Worm (Caenorhabditis elegans) whole organism, young adult: ENCODE measurements around the gene R05G6.9.

Source experiments
- B0035.1 ChIP-seq: sonication (generic microtip); optimal IDR thresholded peaks from 2 replicates; lab custom pipeline; 2016; ENCODE audit warnings: missing genetic modification characterization, mild to moderate bottlenecking, missing compliant biosample characterization, missing genotype, missing genetic modification reagents
- F23B12.7 ChIP-seq: sonication (generic microtip); optimal IDR thresholded peaks from 2 replicates; lab custom pipeline; 2017; ENCODE audit warnings: missing genetic modification characterization, mild to moderate bottlenecking, missing compliant biosample characterization, antibody characterized with exemption, moderate library complexity; ENCODE audit not compliant: insufficient read depth
- F33H1.4 ChIP-seq: fragments of 200-800 bp; sonication (Bioruptor generic); IDR thresholded peaks from 2 replicates; pipeline ENCODE4 v1.3.6; 2022; ENCODE audit warnings: missing genetic modification reagents, missing genetic modification characterization, missing compliant biosample characterization
- F39B2.1 ChIP-seq: fragments of 200-800 bp; sonication (Bioruptor generic); IDR thresholded peaks from 2 replicates; pipeline ENCODE4 v1.3.6; 2022; ENCODE audit warnings: missing genetic modification reagents, missing genetic modification characterization, missing compliant biosample characterization
- F49E8.2 ChIP-seq: sonication (generic microtip); optimal IDR thresholded peaks from 3 replicates; lab custom pipeline; 2017; ENCODE audit warnings: missing genetic modification characterization, mild to moderate bottlenecking, missing compliant biosample characterization, antibody characterized with exemption, moderate library complexity; ENCODE audit not compliant: insufficient read depth
- F57A8.1 ChIP-seq: fragments of 200-800 bp; sonication (Bioruptor generic); optimal IDR thresholded peaks from 2 replicates; lab custom pipeline; 2018; ENCODE audit warnings: mild to moderate bottlenecking, missing genetic modification characterization, moderate library complexity, missing compliant biosample characterization
- K11D2.4 ChIP-seq: fragments of 200-800 bp; sonication (Bioruptor generic); IDR thresholded peaks from 2 replicates; pipeline ENCODE4 v1.3.6; 2022; ENCODE audit warnings: missing genetic modification reagents, missing genetic modification characterization, missing compliant biosample characterization
- Y53G8AR.9 ChIP-seq: fragments of 200-800 bp; sonication (Bioruptor generic); conservative IDR thresholded peaks from 2 replicates; pipeline ENCODE4 v1.3.6; 2022; ENCODE audit warnings: missing genetic modification reagents, missing genetic modification characterization, missing compliant biosample characterization
- aptf-2 ChIP-seq: fragments of 200-800 bp; sonication (Bioruptor generic); conservative IDR thresholded peaks from 2 replicates; pipeline ENCODE4 v1.3.6; 2022; ENCODE audit warnings: missing genetic modification reagents, missing genetic modification characterization, missing compliant biosample characterization
- athp-1 ChIP-seq: sonication (generic microtip); optimal IDR thresholded peaks from 2 replicates; lab custom pipeline; 2017; ENCODE audit warnings: mild to moderate bottlenecking, missing genetic modification characterization, missing compliant biosample characterization
- attf-3 ChIP-seq: fragments of 200-800 bp; sonication (Bioruptor generic); conservative IDR thresholded peaks from 2 replicates; pipeline ENCODE4 v1.3.6; 2022; ENCODE audit warnings: missing genetic modification reagents, missing genetic modification characterization, missing compliant biosample characterization
- cebp-1 ChIP-seq, 2 experiments: fragments of 200-800 bp in 1 of 2; sonication (Bioruptor generic) in 1 of 2; sonication (generic microtip) in 1 of 2; IDR thresholded peaks in 1 of 2; optimal IDR thresholded peaks in 1 of 2; 2 replicates each; pipeline versions ENCODE4 v1.3.6 to Lab custom; 2017 to 2022; ENCODE audit warnings: missing compliant biosample characterization in 2 of 2, missing genetic modification characterization in 2 of 2, mild to moderate bottlenecking in 1 of 2, missing genetic modification reagents in 1 of 2, moderate library complexity in 1 of 2
- ceh-100 ChIP-seq: fragments of 200-800 bp; sonication (Bioruptor generic); IDR thresholded peaks from 2 replicates; pipeline ENCODE4 v1.3.6; 2022; ENCODE audit warnings: missing genetic modification reagents, missing genetic modification characterization, missing compliant biosample characterization
- ceh-40 ChIP-seq: fragments of 200-800 bp; sonication (Bioruptor generic); IDR thresholded peaks from 2 replicates; pipeline ENCODE4 v1.3.6; 2022; ENCODE audit warnings: missing genetic modification characterization, missing compliant biosample characterization
- ceh-79 ChIP-seq: sonication (generic microtip); optimal IDR thresholded peaks from 2 replicates; lab custom pipeline; 2017; ENCODE audit warnings: mild to moderate bottlenecking, missing genetic modification characterization, missing compliant biosample characterization
- him-1 ChIP-seq: sonication (generic microtip); optimal IDR thresholded peaks from 2 replicates; lab custom pipeline; 2016; ENCODE audit warnings: missing genotype, missing genetic modification reagents, missing genetic modification characterization, missing compliant biosample characterization
- hlh-26 ChIP-seq: fragments of 200-800 bp; sonication (Bioruptor generic); conservative IDR thresholded peaks from 2 replicates; pipeline ENCODE4 v1.3.6; 2022; ENCODE audit warnings: missing genetic modification reagents, missing genetic modification characterization, missing compliant biosample characterization
- hmg-1.2 ChIP-seq: fragments of 200-800 bp; sonication (Bioruptor generic); IDR thresholded peaks from 2 replicates; pipeline ENCODE4 v1.3.6; 2022; ENCODE audit warnings: missing genetic modification reagents, missing genetic modification characterization, missing compliant biosample characterization
- hmg-20 ChIP-seq: fragments of 200-800 bp; sonication (Bioruptor generic); IDR thresholded peaks from 2 replicates; pipeline ENCODE4 v1.3.6; 2022; ENCODE audit warnings: missing genetic modification reagents, missing genetic modification characterization, missing compliant biosample characterization
- hrde-1 ChIP-seq: sonication (generic microtip); optimal IDR thresholded peaks from 2 replicates; lab custom pipeline; 2016; ENCODE audit warnings: missing genetic modification characterization, mild to moderate bottlenecking, missing compliant biosample characterization, moderate library complexity, missing genotype, missing genetic modification reagents, borderline replicate concordance
- hsf-1 ChIP-seq: fragments of 200-800 bp; sonication (Bioruptor generic); IDR thresholded peaks from 2 replicates; pipeline ENCODE4 v1.3.6; 2022; ENCODE audit warnings: missing genetic modification reagents, missing genetic modification characterization, missing compliant biosample characterization
- lin-26 ChIP-seq: fragments of 200-800 bp; sonication (Bioruptor generic); IDR thresholded peaks from 2 replicates; pipeline ENCODE4 v1.3.6; 2022; ENCODE audit warnings: missing genetic modification reagents, missing genetic modification characterization, missing compliant biosample characterization
- lin-54 ChIP-seq: fragments of 200-800 bp; sonication (Bioruptor generic); optimal IDR thresholded peaks from 2 replicates; lab custom pipeline; 2018; ENCODE audit warnings: mild to moderate bottlenecking, missing genetic modification characterization, missing compliant biosample characterization
- madf-8 ChIP-seq: fragments of 200-800 bp; sonication (Bioruptor generic); conservative IDR thresholded peaks from 2 replicates; pipeline ENCODE4 v1.3.6; 2022; ENCODE audit warnings: missing genetic modification reagents, missing genetic modification characterization, missing compliant biosample characterization
- mel-28 ChIP-seq: sonication (generic microtip); optimal IDR thresholded peaks from 2 replicates; lab custom pipeline; 2016; ENCODE audit warnings: borderline replicate concordance, mild to moderate bottlenecking, missing genetic modification characterization, missing compliant biosample characterization
- mes-4 ChIP-seq: sonication (generic microtip); optimal IDR thresholded peaks from 2 replicates; lab custom pipeline; 2016; ENCODE audit warnings: missing genotype, missing genetic modification characterization, missing compliant biosample characterization
- mxl-1 ChIP-seq: sonication (generic microtip); optimal IDR thresholded peaks from 2 replicates; lab custom pipeline; 2016; ENCODE audit warnings: missing genetic modification characterization, missing compliant biosample characterization
- nhr-120 ChIP-seq: fragments of 200-800 bp; sonication (Bioruptor generic); IDR thresholded peaks from 2 replicates; pipeline ENCODE4 v1.3.6; 2022; ENCODE audit warnings: missing genetic modification characterization, missing compliant biosample characterization
- pbrm-1 ChIP-seq: fragments of 200-800 bp; sonication (Bioruptor generic); IDR thresholded peaks from 2 replicates; pipeline ENCODE4 v1.3.6; 2022; ENCODE audit warnings: missing genetic modification reagents, missing genetic modification characterization, missing compliant biosample characterization
- pha-4 ChIP-seq: fragments of 150-350 bp; sonication (generic microtip); optimal IDR thresholded peaks from 2 replicates; lab custom pipeline; 2014; ENCODE audit warnings: missing biosample characterization, missing genetic modification reagents, missing genetic modification characterization
- sdz-38 ChIP-seq: sonication (generic microtip); optimal IDR thresholded peaks from 2 replicates; lab custom pipeline; 2016; ENCODE audit warnings: missing genotype, missing genetic modification characterization, missing compliant biosample characterization
- somi-1 ChIP-seq: fragments of 200-800 bp; sonication (Bioruptor generic); optimal IDR thresholded peaks from 2 replicates; lab custom pipeline; 2018; ENCODE audit warnings: mild to moderate bottlenecking, missing genetic modification characterization, missing compliant biosample characterization
- sptf-2 ChIP-seq: fragments of 200-800 bp; sonication (Bioruptor generic); optimal IDR thresholded peaks from 2 replicates; lab custom pipeline; 2018; ENCODE audit warnings: mild to moderate bottlenecking, missing genetic modification characterization, missing compliant biosample characterization
- tbx-9 ChIP-seq: sonication (generic microtip); optimal IDR thresholded peaks from 2 replicates; lab custom pipeline; 2016; ENCODE audit warnings: borderline replicate concordance, missing genetic modification characterization, inconsistent platforms, missing compliant biosample characterization
- tlf-1 ChIP-seq: fragments of 200-800 bp; sonication (Bioruptor generic); optimal IDR thresholded peaks from 2 replicates; lab custom pipeline; 2018; ENCODE audit warnings: mild to moderate bottlenecking, missing genetic modification characterization, missing compliant biosample characterization
- unc-62 ChIP-seq: fragments of 150-350 bp; optimal IDR thresholded peaks from 2 replicates; lab custom pipeline; 2014; ENCODE audit warnings: missing biosample characterization, missing genetic modification reagents, missing genetic modification characterization
- zfh-2 ChIP-seq: fragments of 200-800 bp; sonication (Bioruptor generic); conservative IDR thresholded peaks from 2 replicates; pipeline ENCODE4 v1.3.6; 2022; ENCODE audit warnings: missing genetic modification reagents, missing genetic modification characterization, missing compliant biosample characterization
- ztf-25 ChIP-seq: fragments of 200-800 bp; sonication (Bioruptor generic); IDR thresholded peaks from 2 replicates; pipeline ENCODE4 v1.3.6; 2022; ENCODE audit warnings: missing genetic modification reagents, missing genetic modification characterization, missing compliant biosample characterization
- ztf-3 ChIP-seq: fragments of 200-800 bp; sonication (Bioruptor generic); optimal IDR thresholded peaks from 2 replicates; lab custom pipeline; 2018; ENCODE audit warnings: mild to moderate bottlenecking, missing genetic modification characterization, missing compliant biosample characterization

Gene R05G6.9

ce11 chrIV:7505866-7506488 is 10.1 kb downstream of the R05G6.9 start (continued):
- TF ChIP-seq zfh-2 = no peak
- TF ChIP-seq mxl-1 = peak; percentile 39
- TF ChIP-seq ceh-79 (tag; lab: Kevin White, UChicago) = no peak
- TF ChIP-seq him-1 (tag; lab: Kevin White, UChicago) = peak; percentile 3
- peak; percentile 49 for TF ChIP-seq lin-54 (GFP tag; lab: Kevin White, UChicago)
- TF ChIP-seq Y53G8AR.9 (GFP tag; lab: Robert Waterston, UW) = peak; percentile 88
- TF ChIP-seq F39B2.1 (GFP tag; lab: Robert Waterston, UW) = 0 out of 2 replicates have a peak, but pooled peaks have one; percentile 40
- TF ChIP-seq mes-4 (tag; lab: Kevin White, UChicago) = peak; percentile 15
- TF ChIP-seq unc-62 = no peak
- peak; percentile 52 for TF ChIP-seq athp-1
- no peak for TF ChIP-seq ztf-25 (GFP tag; lab: Robert Waterston, UW)
- no peak for TF ChIP-seq K11D2.4 (GFP tag; lab: Robert Waterston, UW)
- TF ChIP-seq pbrm-1 (GFP tag; lab: Robert Waterston, UW) = peak; percentile 61; the same call in 1 of the 2 replicates
- TF ChIP-seq sdz-38 = no peak
- no peak for TF ChIP-seq mel-28 (tag; lab: Kevin White, UChicago)
- TF ChIP-seq nhr-120 (GFP tag; lab: Robert Waterston, UW) = no peak
- no peak for TF ChIP-seq somi-1 (GFP tag; lab: Kevin White, UChicago)
- no peak for TF ChIP-seq cebp-1 (GFP tag; IDR thresholded peaks at IDR 0.05; lab: Robert Waterston, UW)
- peak; percentile 65 for TF ChIP-seq cebp-1 (tag; optimal IDR thresholded peaks at IDR 0.05; lab: Kevin White, UChicago)
- TF ChIP-seq ztf-3 = no peak

ce11 chrIV:7503322-7503721 is 12.7 kb downstream of the R05G6.9 start, which contains the start of gene glt-6:
TSS of gene glt-6 (plus strand) at chrIV:7503622.
- TF ChIP-seq B0035.1 (tag; lab: Kevin White, UChicago) = no peak
- no peak for TF ChIP-seq ceh-40 (GFP tag; lab: Robert Waterston, UW)
- no peak for TF ChIP-seq hmg-20 (GFP tag; lab: Robert Waterston, UW)
- TF ChIP-seq aptf-2 = no peak
- no peak for TF ChIP-seq attf-3
- no peak for TF ChIP-seq F23B12.7 (tag; lab: Kevin White, UChicago)
- no peak for TF ChIP-seq pbrm-1 (GFP tag; lab: Robert Waterston, UW)
- no peak for TF ChIP-seq hlh-26
- TF ChIP-seq F57A8.1 = no peak
- no peak for TF ChIP-seq ceh-100
- no peak for TF ChIP-seq pha-4
- no peak for TF ChIP-seq sdz-38
- no peak for TF ChIP-seq tlf-1 (GFP tag; lab: Kevin White, UChicago)
- TF ChIP-seq hsf-1 (GFP tag; lab: Robert Waterston, UW) = no peak
- TF ChIP-seq F49E8.2 (tag; lab: Kevin White, UChicago) = no peak
- TF ChIP-seq unc-62 = no peak

- TF ChIP-seq sdz-38 (no peak), hrde-1 (tag; lab: Kevin White, UChicago) (no peak), mxl-1 (no peak), zfh-2 (no peak), hmg-1.2 (GFP tag; lab: Robert Waterston, UW) (no peak), F33H1.4 (no peak), F49E8.2 (tag; lab: Kevin White, UChicago) (no peak), tbx-9 (tag; lab: Kevin White, UChicago) (no peak), madf-8 (GFP tag; lab: Robert Waterston, UW) (no peak), lin-26 (GFP tag; lab: Robert Waterston, UW) (no peak), sptf-2 (GFP tag; lab: Kevin White, UChicago) (no peak)
These were observed 14.7 kb downstream of the R05G6.9 start, which contains the start of gene F55G1.15 for ce11 chrIV:7501337-7501736. TSS of gene F55G1.15 (minus strand) at chrIV:7501437.
